Worm (Caenorhabditis elegans): Measurements from ENCODE around the gene ceh-81.

ceh-81 gene

DNA sequence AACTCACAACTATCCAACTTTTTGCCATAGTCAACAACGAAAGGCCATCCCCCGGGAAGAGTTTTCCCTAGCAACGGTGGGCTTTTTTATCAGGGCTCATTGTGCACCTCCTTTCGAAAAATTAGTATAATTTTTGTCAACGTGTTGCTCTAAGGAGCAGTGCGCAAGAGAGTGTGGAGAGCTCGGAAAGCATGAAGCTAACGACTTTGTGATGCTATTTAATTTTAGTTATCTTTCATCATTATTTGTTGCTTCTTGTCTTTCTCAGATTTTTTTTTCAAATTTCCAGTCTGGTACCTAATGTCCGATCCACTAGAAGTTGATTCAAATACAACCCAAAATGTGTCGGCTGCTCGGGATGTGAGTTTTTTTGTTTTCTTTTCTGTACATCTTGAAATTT, at the start of gene ceh-81:
ceh-81 (plus strand) TSS at position 301 of the 400 bp plus-strand sequence.
- TF ChIP-seq tbx-37 (GFP tag; conservative IDR thresholded peaks at IDR 0.05) (no peak), F13C5.2 (tag; optimal IDR thresholded peaks at IDR 0.05) (no peak), sea-1 (GFP tag; conservative IDR thresholded peaks at IDR 0.05) (no peak), tbx-11 (GFP tag; IDR thresholded peaks at IDR 0.05) (no peak), flt-1 (GFP tag; IDR thresholded peaks at IDR 0.05) (no peak), hmg-4 (GFP tag; optimal IDR thresholded peaks at IDR 0.05) (no peak)

DNA sequence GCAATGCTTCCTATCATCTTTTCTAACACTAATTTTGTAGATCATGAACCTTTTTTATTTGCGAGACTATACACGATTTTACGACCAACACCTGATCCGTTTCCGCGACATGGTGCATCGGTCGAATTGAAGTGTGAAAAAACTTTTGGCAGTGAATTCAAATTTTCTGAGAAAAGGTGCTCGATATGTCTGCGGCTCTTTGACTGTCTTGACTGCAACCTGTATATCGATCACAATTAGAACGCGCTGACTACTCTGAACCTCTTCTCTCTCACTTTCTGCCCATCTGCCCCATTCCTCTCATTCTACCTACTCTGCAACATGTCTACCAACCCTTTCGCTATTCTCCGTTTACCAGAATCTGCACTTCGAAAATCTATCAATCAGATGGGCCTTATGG, 48.0 kb upstream of the ceh-81 start, which contains the start of gene fbxb-26:
fbxb-26 (plus strand) TSS at position 301 of the 400 bp plus-strand sequence.
- no peak for TF ChIP-seq sea-1 (GFP tag; conservative IDR thresholded peaks at IDR 0.05)
- TF ChIP-seq tbx-11 (GFP tag; IDR thresholded peaks at IDR 0.05) = no peak
- no peak for TF ChIP-seq tra-4 (tag; optimal IDR thresholded peaks at IDR 0.05)
- TF ChIP-seq tbx-37 (GFP tag; conservative IDR thresholded peaks at IDR 0.05) = no peak
- TF ChIP-seq ama-1 (optimal IDR thresholded peaks at IDR 0.05) = no peak
- TF ChIP-seq pes-1 (GFP tag; IDR thresholded peaks at IDR 0.05) = no peak
- TF ChIP-seq scrt-1 (GFP tag; IDR thresholded peaks at IDR 0.05) = no peak
- no peak for TF ChIP-seq F13C5.2 (tag; optimal IDR thresholded peaks at IDR 0.05)
- TF ChIP-seq ceh-36 (tag; optimal IDR thresholded peaks at IDR 0.05) = no peak
- TF ChIP-seq hnd-1 (tag; optimal IDR thresholded peaks at IDR 0.05) = no peak
- TF ChIP-seq flt-1 (GFP tag; IDR thresholded peaks at IDR 0.05) = no peak
- no peak for TF ChIP-seq aly-1 (tag; optimal IDR thresholded peaks at IDR 0.05)

DNA sequence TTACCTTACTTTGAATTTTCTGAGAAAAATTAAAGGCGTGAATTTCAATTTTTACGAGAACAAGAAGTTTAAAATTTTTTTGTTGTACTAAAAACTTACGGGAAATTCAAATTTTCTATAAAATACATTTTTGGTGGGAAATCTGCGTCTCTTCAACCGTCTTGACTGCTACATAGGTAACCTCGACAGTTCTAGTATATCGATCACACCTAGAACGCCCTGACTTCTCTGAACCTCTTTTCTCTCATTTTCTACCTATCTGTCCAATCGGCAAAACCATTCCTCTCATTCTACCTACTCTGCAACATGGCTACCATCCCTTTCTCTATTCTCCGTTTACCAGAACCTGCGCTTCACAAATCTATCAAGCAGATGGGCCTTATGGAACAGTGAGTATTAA, 46.5 kb upstream of the ceh-81 start, which contains the start of gene fbxb-25:
fbxb-25 (plus strand) TSS at position 301 of the 400 bp plus-strand sequence.
- TF ChIP-seq tbx-37 (GFP tag; conservative IDR thresholded peaks at IDR 0.05) (no peak), hnd-1 (tag; optimal IDR thresholded peaks at IDR 0.05) (no peak), hmbx-1 (tag; optimal IDR thresholded peaks at IDR 0.05) (no peak), tra-4 (tag; optimal IDR thresholded peaks at IDR 0.05) (no peak)

DNA sequence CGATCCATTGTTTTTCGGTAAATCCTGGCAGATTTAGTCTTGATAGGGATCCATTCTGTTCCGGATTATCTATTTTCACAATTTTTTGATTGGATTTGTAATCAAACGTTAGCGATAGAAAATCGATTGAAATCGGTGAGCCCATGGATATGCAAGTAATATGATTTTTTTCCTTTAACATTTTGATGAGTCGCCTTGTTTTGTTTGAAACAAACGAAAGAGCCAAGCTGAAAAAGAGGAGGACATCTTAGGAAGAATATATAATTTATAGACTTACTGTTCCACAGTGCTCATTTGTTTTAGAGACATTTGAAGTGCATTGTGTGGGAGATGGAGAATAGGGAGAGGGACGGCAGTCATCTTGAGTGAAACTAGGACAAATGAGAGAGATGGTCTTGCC, 41.4 kb upstream of the ceh-81 start, which contains the start of the genes fbxb-18 and fbxb-19:
fbxb-18 (minus strand) TSS at position 101 of the 400 bp plus-strand sequence.
fbxb-19 (minus strand) TSS at position 369 of the 400 bp plus-strand sequence.
- TF ChIP-seq ets-7 (tag; optimal IDR thresholded peaks at IDR 0.05) (no peak), sea-1 (GFP tag; conservative IDR thresholded peaks at IDR 0.05) (no peak), hnd-1 (tag; optimal IDR thresholded peaks at IDR 0.05) (no peak), B0310.2 (tag; optimal IDR thresholded peaks at IDR 0.05) (no peak), tbx-37 (GFP tag; conservative IDR thresholded peaks at IDR 0.05) (no peak), ceh-36 (tag; optimal IDR thresholded peaks at IDR 0.05) (no peak), tra-4 (tag; optimal IDR thresholded peaks at IDR 0.05) (no peak), hmg-4 (GFP tag; optimal IDR thresholded peaks at IDR 0.05) (no peak), flt-1 (GFP tag; IDR thresholded peaks at IDR 0.05) (no peak), tbx-11 (GFP tag; IDR thresholded peaks at IDR 0.05) (no peak), ama-1 (optimal IDR thresholded peaks at IDR 0.05) (no peak), pes-1 (GFP tag; IDR thresholded peaks at IDR 0.05) (no peak), hmbx-1 (tag; optimal IDR thresholded peaks at IDR 0.05) (no peak)

DNA sequence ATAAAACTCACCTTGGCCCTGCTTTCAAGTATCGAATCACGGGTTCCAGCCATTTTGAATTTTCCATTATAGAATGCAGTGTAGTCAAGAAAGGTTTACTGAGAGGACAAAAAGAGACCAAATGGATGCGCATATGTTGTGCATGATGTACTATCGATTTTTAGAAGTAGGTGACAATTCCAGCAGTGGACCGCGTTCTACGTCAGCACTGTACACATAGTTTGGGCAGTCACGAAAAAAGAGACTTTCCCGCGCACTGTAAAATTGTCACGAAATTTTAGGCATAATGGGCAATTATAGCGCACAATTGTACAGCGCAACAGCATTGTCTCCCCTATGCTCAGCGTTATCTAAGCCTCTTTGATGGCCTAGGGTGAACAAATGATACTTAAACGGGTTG, 39.2 kb upstream of the ceh-81 start, which contains the start of gene fbxc-22:
fbxc-22 (minus strand) TSS at position 101 of the 400 bp plus-strand sequence.
- TF ChIP-seq hmbx-1 (tag; optimal IDR thresholded peaks at IDR 0.05) (no peak), ceh-13 (GFP tag; optimal IDR thresholded peaks at IDR 0.05) (no peak), tbx-11 (GFP tag; IDR thresholded peaks at IDR 0.05) (no peak), ama-1 (optimal IDR thresholded peaks at IDR 0.05) (no peak), hmg-4 (GFP tag; optimal IDR thresholded peaks at IDR 0.05) (no peak)

DNA sequence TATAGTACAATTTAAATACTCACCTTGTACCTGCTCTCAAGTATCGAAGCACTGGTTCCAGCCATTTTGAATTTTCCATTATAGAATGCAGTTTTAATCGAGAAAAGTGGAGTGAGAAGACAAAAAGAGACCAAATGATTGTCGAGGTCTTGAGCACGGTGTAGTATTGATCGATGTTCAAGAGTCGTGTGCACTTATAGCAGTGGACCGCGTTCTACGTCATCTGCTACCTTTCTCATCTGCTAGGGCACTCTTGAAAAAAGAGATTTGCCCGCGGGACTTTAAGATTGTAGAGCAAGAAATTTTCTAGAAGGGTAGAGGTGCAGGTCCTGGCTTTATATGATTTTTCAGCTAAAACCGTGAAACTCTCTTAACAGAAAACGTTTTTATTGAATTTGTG, 37.4 kb upstream of the ceh-81 start, which contains the start of gene fbxc-21:
fbxc-21 (minus strand) TSS at position 101 of the 400 bp plus-strand sequence.
- TF ChIP-seq scrt-1 (GFP tag; IDR thresholded peaks at IDR 0.05) = no peak
- no peak for TF ChIP-seq aly-1 (tag; optimal IDR thresholded peaks at IDR 0.05)
- no peak for TF ChIP-seq B0310.2 (tag; optimal IDR thresholded peaks at IDR 0.05)
- TF ChIP-seq tbx-37 (GFP tag; conservative IDR thresholded peaks at IDR 0.05) = no peak
- no peak for TF ChIP-seq ets-7 (tag; optimal IDR thresholded peaks at IDR 0.05)
- TF ChIP-seq ceh-36 (tag; optimal IDR thresholded peaks at IDR 0.05) = no peak
- TF ChIP-seq tbx-11 (GFP tag; IDR thresholded peaks at IDR 0.05) = no peak
- no peak for TF ChIP-seq F13C5.2 (tag; optimal IDR thresholded peaks at IDR 0.05)
- no peak for TF ChIP-seq sea-1 (GFP tag; conservative IDR thresholded peaks at IDR 0.05)
- no peak for TF ChIP-seq hmbx-1 (tag; optimal IDR thresholded peaks at IDR 0.05)
- TF ChIP-seq ama-1 (optimal IDR thresholded peaks at IDR 0.05) = no peak
- no peak for TF ChIP-seq hmg-4 (GFP tag; optimal IDR thresholded peaks at IDR 0.05)
- no peak for TF ChIP-seq flt-1 (GFP tag; IDR thresholded peaks at IDR 0.05)
- no peak for TF ChIP-seq tra-4 (tag; optimal IDR thresholded peaks at IDR 0.05)
- no peak for TF ChIP-seq pes-1 (GFP tag; IDR thresholded peaks at IDR 0.05)

DNA sequence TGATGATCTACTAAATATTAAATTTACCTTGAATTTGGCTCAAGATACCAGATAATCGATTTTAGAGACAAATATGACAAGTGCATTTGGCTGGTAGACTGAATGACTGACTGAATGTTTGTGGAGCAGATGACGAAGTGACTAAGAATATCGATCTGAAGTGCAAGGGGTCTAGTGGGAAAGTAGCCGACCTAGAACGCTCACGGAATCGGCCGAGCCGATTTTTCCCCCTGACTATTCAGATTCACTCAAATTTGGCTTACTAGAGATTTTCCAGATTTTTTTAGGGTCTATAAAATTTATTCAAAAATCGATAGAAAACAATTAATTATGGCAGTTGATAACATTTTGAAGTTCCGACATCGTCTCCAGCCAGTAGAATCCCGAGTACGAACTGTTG, 35.7 kb upstream of the ceh-81 start, which contains the start of gene fbxc-26:
fbxc-26 (minus strand) TSS at position 101 of the 400 bp plus-strand sequence.
- TF ChIP-seq tbx-37 (GFP tag; conservative IDR thresholded peaks at IDR 0.05) (no peak), hnd-1 (tag; optimal IDR thresholded peaks at IDR 0.05) (no peak), ceh-13 (GFP tag; optimal IDR thresholded peaks at IDR 0.05) (no peak), sea-1 (GFP tag; conservative IDR thresholded peaks at IDR 0.05) (no peak)

DNA sequence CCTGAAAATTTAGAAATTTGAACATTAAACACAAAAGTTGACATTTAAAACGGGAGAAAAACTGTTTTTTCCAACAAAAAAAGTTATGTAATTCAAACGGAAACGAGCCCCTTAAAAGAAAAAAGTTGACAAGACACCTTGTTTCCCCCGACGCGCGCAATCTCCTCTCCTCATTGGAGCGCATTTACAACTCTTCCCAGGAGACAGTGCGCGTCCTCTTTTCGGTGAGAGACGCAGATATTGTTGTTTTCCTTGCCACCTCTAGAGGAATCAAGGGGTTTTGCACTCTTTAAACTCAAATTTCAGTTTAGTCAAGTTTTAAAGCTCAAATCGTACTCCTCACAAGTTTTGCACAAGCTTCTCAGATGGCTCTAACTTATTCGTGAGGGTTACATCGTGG, 34.3 kb upstream of the ceh-81 start, which contains the start of gene F58E1.13:
F58E1.13 (minus strand) TSS at position 12 of the 400 bp plus-strand sequence.
- TF ChIP-seq B0310.2 (tag; optimal IDR thresholded peaks at IDR 0.05) = no peak
- no peak for TF ChIP-seq F13C5.2 (tag; optimal IDR thresholded peaks at IDR 0.05)
- no peak for TF ChIP-seq flt-1 (GFP tag; IDR thresholded peaks at IDR 0.05)
- no peak for TF ChIP-seq tbx-37 (GFP tag; conservative IDR thresholded peaks at IDR 0.05)
- no peak for TF ChIP-seq pes-1 (GFP tag; IDR thresholded peaks at IDR 0.05)
